Fruit fly (Drosophila melanogaster) whole organism, embryonic: ENCODE results near the gene CG31344.

Experiments
- Awh ChIP-seq: fragments of 200-800 bp; sonication (Bioruptor generic); IDR thresholded peaks from 2 replicates; pipeline ENCODE4, ENCODE4 v1.3.6; 2022; ENCODE audit warnings: missing biosample characterization, missing genetic modification characterization
- Blimp-1 ChIP-seq: fragments of 200-800 bp; sonication (Bioruptor generic); optimal IDR thresholded peaks from 3 replicates; lab custom pipeline; 2018; ENCODE audit warnings: missing biosample characterization, missing genetic modification characterization, mild to moderate bottlenecking, moderate library complexity, missing genetic modification reagents
- CG10274 ChIP-seq: fragments of 200-800 bp; sonication (Bioruptor generic); optimal IDR thresholded peaks from 3 replicates; lab custom pipeline; 2017; ENCODE audit warnings: missing biosample characterization, mild to moderate bottlenecking, missing genetic modification characterization
- CG10462 ChIP-seq: fragments of 200-800 bp; sonication (Bioruptor generic); optimal IDR thresholded peaks from 2 replicates; lab custom pipeline; 2016; ENCODE audit warnings: missing biosample characterization, missing genetic modification characterization
- CG11085 ChIP-seq: fragments of 200-800 bp; sonication (Bioruptor generic); IDR thresholded peaks from 2 replicates; pipeline ENCODE4 v1.3.6; 2022; ENCODE audit warnings: missing biosample characterization, missing genetic modification characterization
- CG13424 ChIP-seq: fragments of 200-800 bp; sonication (Bioruptor generic); optimal IDR thresholded peaks from 2 replicates; lab custom pipeline; 2019; ENCODE audit warnings: missing biosample characterization, mild to moderate bottlenecking, missing genetic modification characterization, moderate library complexity
- CG15479 ChIP-seq: fragments of 200-800 bp; sonication (Bioruptor generic); optimal IDR thresholded peaks from 3 replicates; lab custom pipeline; 2019; ENCODE audit warnings: missing biosample characterization, mild to moderate bottlenecking, missing genetic modification characterization, moderate library complexity
- CG15696 ChIP-seq: fragments of 200-800 bp; sonication (Bioruptor generic); optimal IDR thresholded peaks from 2 replicates; lab custom pipeline; 2019; ENCODE audit warnings: missing biosample characterization, mild to moderate bottlenecking, missing genetic modification characterization, moderate library complexity
- CG17186 ChIP-seq: fragments of 200-800 bp; sonication (Bioruptor generic); optimal IDR thresholded peaks from 3 replicates; lab custom pipeline; 2017; ENCODE audit warnings: missing biosample characterization, missing genetic modification reagents, missing genetic modification characterization
- CG17568 ChIP-seq: fragments of 200-800 bp; sonication (Bioruptor generic); optimal IDR thresholded peaks from 2 replicates; lab custom pipeline; 2018; ENCODE audit warnings: missing biosample characterization, mild to moderate bottlenecking, missing genetic modification characterization, moderate library complexity
- CG18619 ChIP-seq: fragments of 200-800 bp; sonication (Bioruptor generic); optimal IDR thresholded peaks from 3 replicates; lab custom pipeline; 2017; ENCODE audit warnings: missing biosample characterization, mild to moderate bottlenecking, missing genetic modification characterization
- CG2116 ChIP-seq: fragments of 200-800 bp; sonication (Bioruptor generic); optimal IDR thresholded peaks from 3 replicates; lab custom pipeline; 2018; ENCODE audit warnings: missing biosample characterization, mild to moderate bottlenecking, missing genetic modification characterization
- CG2129 ChIP-seq: fragments of 200-800 bp; sonication (Bioruptor generic); IDR thresholded peaks from 2 replicates; pipeline ENCODE4 v1.3.6; 2022; ENCODE audit warnings: missing biosample characterization, missing genetic modification characterization; ENCODE audit not compliant: partially characterized antibody
- CG3065 ChIP-seq: fragments of 200-800 bp; sonication (Bioruptor generic); optimal IDR thresholded peaks from 2 replicates; lab custom pipeline; 2016; ENCODE audit warnings: missing biosample characterization, missing genetic modification characterization
- CG42726 ChIP-seq: fragments of 200-800 bp; sonication (Bioruptor generic); IDR thresholded peaks from 2 replicates; pipeline ENCODE4 v1.3.6; 2022; ENCODE audit warnings: missing biosample characterization, missing genetic modification characterization; ENCODE audit not compliant: partially characterized antibody
- CG4282 ChIP-seq: fragments of 200-800 bp; sonication (Bioruptor generic); optimal IDR thresholded peaks from 2 replicates; lab custom pipeline; 2016; ENCODE audit warnings: missing biosample characterization, missing genetic modification characterization
- CG43689 ChIP-seq: fragments of 200-800 bp; sonication (Bioruptor generic); IDR thresholded peaks from 2 replicates; pipeline ENCODE4 v1.3.6; 2022; ENCODE audit warnings: missing biosample characterization, missing genetic modification characterization
- CG4730 ChIP-seq: fragments of 200-800 bp; sonication (Bioruptor generic); IDR thresholded peaks from 2 replicates; pipeline ENCODE4 v1.3.6; 2022; ENCODE audit warnings: missing biosample characterization, missing genetic modification characterization
- CG5245 ChIP-seq: fragments of 200-800 bp; sonication (Bioruptor generic); optimal IDR thresholded peaks from 3 replicates; lab custom pipeline; 2016; ENCODE audit warnings: missing biosample characterization, missing genetic modification characterization
- CG7987 ChIP-seq: fragments of 200-800 bp; sonication (Bioruptor generic); optimal IDR thresholded peaks from 2 replicates; lab custom pipeline; 2018; ENCODE audit warnings: missing biosample characterization, mild to moderate bottlenecking, missing genetic modification characterization, moderate library complexity
- CG8281 ChIP-seq: fragments of 200-800 bp; sonication (Bioruptor generic); optimal IDR thresholded peaks from 2 replicates; lab custom pipeline; 2018; ENCODE audit warnings: missing biosample characterization, mild to moderate bottlenecking, missing genetic modification characterization, moderate library complexity
- CG8924 ChIP-seq: fragments of 200-800 bp; optimal IDR thresholded peaks from 3 replicates; lab custom pipeline; 2019; ENCODE audit warnings: missing biosample characterization, mild to moderate bottlenecking, missing genetic modification characterization, moderate library complexity
- CG9876 ChIP-seq: fragments of 200-800 bp; sonication (Bioruptor generic); optimal IDR thresholded peaks from 2 replicates; lab custom pipeline; 2016; ENCODE audit warnings: missing biosample characterization, missing genetic modification characterization
- Elba2 ChIP-seq: fragments of 200-800 bp; sonication (Bioruptor generic); optimal IDR thresholded peaks from 3 replicates; lab custom pipeline; 2016; ENCODE audit warnings: missing biosample characterization, missing genetic modification characterization
- Hand ChIP-seq: fragments of 200-800 bp; sonication (Bioruptor generic); optimal IDR thresholded peaks from 2 replicates; lab custom pipeline; 2017; ENCODE audit warnings: mild to moderate bottlenecking, missing biosample characterization, missing genetic modification reagents, missing genetic modification characterization
- HmgZ ChIP-seq: fragments of 200-800 bp; sonication (Bioruptor generic); optimal IDR thresholded peaks from 2 replicates; lab custom pipeline; 2018; ENCODE audit warnings: missing biosample characterization, mild to moderate bottlenecking, missing genetic modification characterization
- Meics ChIP-seq: fragments of 200-800 bp; sonication (Bioruptor generic); optimal IDR thresholded peaks from 2 replicates; lab custom pipeline; 2017; ENCODE audit warnings: missing biosample characterization, mild to moderate bottlenecking, missing genetic modification characterization
- Nf-YB ChIP-seq: fragments of 200-800 bp; sonication (Bioruptor generic); optimal IDR thresholded peaks from 3 replicates; lab custom pipeline; 2019; ENCODE audit warnings: missing biosample characterization, mild to moderate bottlenecking, missing genetic modification characterization, moderate library complexity
- PHDP ChIP-seq: fragments of 200-800 bp; sonication (Bioruptor generic); optimal IDR thresholded peaks from 3 replicates; lab custom pipeline; 2018; ENCODE audit warnings: missing biosample characterization, mild to moderate bottlenecking, missing genetic modification characterization, moderate library complexity
- Pdp1 ChIP-seq, 2 experiments: fragments of 200-800 bp; sonication (Bioruptor generic); optimal IDR thresholded peaks; 3 replicates each; lab custom pipeline; 2016; ENCODE audit warnings: missing biosample characterization in 2 of 2, missing genetic modification characterization in 2 of 2, mild to moderate bottlenecking in 1 of 2, moderate library complexity in 1 of 2
- Rfx ChIP-seq: fragments of 200-800 bp; sonication (Bioruptor generic); IDR thresholded peaks from 2 replicates; pipeline ENCODE4 v1.3.6; 2022; ENCODE audit warnings: missing biosample characterization, missing genetic modification characterization
- Spps ChIP-seq: fragments of 200-800 bp; sonication (Bioruptor generic); optimal IDR thresholded peaks from 2 replicates; lab custom pipeline; 2018; ENCODE audit warnings: missing biosample characterization, mild to moderate bottlenecking, missing genetic modification characterization
- TFAM ChIP-seq: fragments of 200-800 bp; sonication (Bioruptor generic); optimal IDR thresholded peaks from 2 replicates; lab custom pipeline; 2017; ENCODE audit warnings: missing biosample characterization, missing genetic modification characterization, inconsistent platforms
- Tbp ChIP-seq: fragments of >200 bp; optimal IDR thresholded peaks from 2 replicates; lab custom pipeline; 2018; ENCODE audit warnings: missing biosample characterization, missing genetic modification characterization
- Xrp1 ChIP-seq: fragments of 200-800 bp; sonication (Bioruptor generic); IDR thresholded peaks from 2 replicates; pipeline ENCODE4 v1.3.6; 2022; ENCODE audit warnings: missing biosample characterization, missing genetic modification characterization
- YL-1 ChIP-seq: fragments of 200-800 bp; sonication (Bioruptor generic); optimal IDR thresholded peaks from 3 replicates; lab custom pipeline; 2017; ENCODE audit warnings: missing biosample characterization, mild to moderate bottlenecking, missing genetic modification characterization
- dan ChIP-seq: fragments of 200-800 bp; sonication (Bioruptor generic); IDR thresholded peaks from 2 replicates; pipeline ENCODE4 v1.3.6; 2022; ENCODE audit warnings: missing biosample characterization, missing genetic modification characterization
- ewg ChIP-seq: fragments of 200-800 bp; sonication (Bioruptor generic); optimal IDR thresholded peaks from 3 replicates; lab custom pipeline; 2017; ENCODE audit warnings: mild to moderate bottlenecking, missing biosample characterization, missing genetic modification reagents, missing genetic modification characterization
- eyg ChIP-seq: fragments of 200-800 bp; sonication (Bioruptor generic); optimal IDR thresholded peaks from 3 replicates; lab custom pipeline; 2016; ENCODE audit warnings: missing biosample characterization, missing genetic modification characterization
- gsb-n ChIP-seq: fragments of 200-800 bp; sonication (Bioruptor generic); optimal IDR thresholded peaks from 3 replicates; lab custom pipeline; 2018; ENCODE audit warnings: missing biosample characterization, mild to moderate bottlenecking, missing genetic modification characterization
- h ChIP-seq: fragments of >200 bp; optimal IDR thresholded peaks from 2 replicates; lab custom pipeline; 2017
- ind ChIP-seq: fragments of 200-800 bp; sonication (Bioruptor generic); optimal IDR thresholded peaks from 3 replicates; lab custom pipeline; 2016; ENCODE audit warnings: missing biosample characterization, missing genetic modification characterization
- insv ChIP-seq, 2 experiments: fragments of 200-800 bp; sonication (Bioruptor generic); optimal IDR thresholded peaks; 3 replicates each; lab custom pipeline; 2016 to 2018; ENCODE audit warnings: missing biosample characterization in 2 of 2, missing genetic modification characterization in 2 of 2
- nom ChIP-seq: fragments of 200-800 bp; sonication (Bioruptor generic); optimal IDR thresholded peaks from 2 replicates; lab custom pipeline; 2017; ENCODE audit warnings: missing biosample characterization, missing genetic modification characterization, mild to moderate bottlenecking, moderate library complexity, missing genetic modification reagents
- odd ChIP-seq: fragments of 200-800 bp; sonication (Bioruptor generic); optimal IDR thresholded peaks from 2 replicates; lab custom pipeline; 2017; ENCODE audit warnings: missing biosample characterization, mild to moderate bottlenecking, missing genetic modification characterization
- ranshi ChIP-seq: fragments of 200-800 bp; sonication (Bioruptor generic); IDR thresholded peaks from 2 replicates; pipeline ENCODE4 v1.3.6; 2022; ENCODE audit warnings: missing biosample characterization, missing genetic modification characterization
- sob ChIP-seq: fragments of 200-800 bp; sonication (Bioruptor generic); IDR thresholded peaks from 2 replicates; pipeline ENCODE4 v1.3.6; 2022; ENCODE audit warnings: missing biosample characterization, missing genetic modification characterization
- tap ChIP-seq: fragments of 200-800 bp; optimal IDR thresholded peaks from 3 replicates; lab custom pipeline; 2019; ENCODE audit warnings: missing biosample characterization, mild to moderate bottlenecking, missing genetic modification characterization, moderate library complexity
- tup ChIP-seq: fragments of 200-800 bp; sonication (Bioruptor generic); optimal IDR thresholded peaks from 2 replicates; lab custom pipeline; 2016; ENCODE audit warnings: missing biosample characterization, mild to moderate bottlenecking, missing genetic modification characterization, moderate library complexity
- vvl ChIP-seq: fragments of 200-800 bp; sonication (Bioruptor generic); IDR thresholded peaks from 2 replicates; pipeline ENCODE4 v1.3.6; 2022; ENCODE audit warnings: missing biosample characterization, missing genetic modification characterization
- yki ChIP-seq: fragments of >200 bp; optimal IDR thresholded peaks from 3 replicates; lab custom pipeline; 2018

CG31344 gene

dm6 chr3R:15213362-15213989 lies 11.7 kb downstream of the CG31344 start, which contains the start of the genes CG6654 and CG4210 (continued):
- no peak for TF ChIP-seq Nf-YB (GFP tag; lab: Kevin White, UChicago)
- TF ChIP-seq nom (GFP tag; lab: Kevin White, UChicago): no peak
- TF ChIP-seq PHDP: peak; percentile 8
- TF ChIP-seq CG43689: no peak
- TF ChIP-seq vvl: no peak
- no peak for TF ChIP-seq tap
- TF ChIP-seq CG4282 (GFP tag; lab: Kevin White, UChicago): no peak
- TF ChIP-seq CG11085 (GFP tag; lab: Robert Waterston, UW): no peak
- no peak for TF ChIP-seq dan (GFP tag; lab: Robert Waterston, UW)
- no peak for TF ChIP-seq CG17568
- no peak for TF ChIP-seq eyg (GFP tag; lab: Kevin White, UChicago)
- no peak for TF ChIP-seq Tbp
- TF ChIP-seq Pdp1 (GFP tag; optimal IDR thresholded peaks at IDR 0.05; lab: Kevin White, UChicago): peak in 1 of 2 experiments; percentile 63
- TF ChIP-seq YL-1 (GFP tag; lab: Kevin White, UChicago): peak; percentile 32
- no peak for TF ChIP-seq ind
- no peak for TF ChIP-seq ewg (GFP tag; lab: Kevin White, UChicago)
- peak; percentile 6 for TF ChIP-seq CG8924
- TF ChIP-seq CG9876 (GFP tag; lab: Kevin White, UChicago): no peak
- no peak for TF ChIP-seq Meics (GFP tag; lab: Kevin White, UChicago)
- peak; percentile 18; the same call in 1 of the 2 replicates for TF ChIP-seq CG2129 (GFP tag; lab: Robert Waterston, UW)
- TF ChIP-seq CG15696 (tag; lab: Kevin White, UChicago): peak; percentile 56
- TF ChIP-seq CG2116: peak; percentile 42
- TF ChIP-seq TFAM (GFP tag; lab: Kevin White, UChicago): no peak
- TF ChIP-seq CG7987: no peak
- TF ChIP-seq CG10274 (GFP tag; lab: Kevin White, UChicago): no peak
- TF ChIP-seq Xrp1 (GFP tag; lab: Robert Waterston, UW): no peak
- no peak for TF ChIP-seq odd (GFP tag; lab: Kevin White, UChicago)
- no peak for TF ChIP-seq ranshi
- no peak for TF ChIP-seq Blimp-1 (GFP tag; lab: Kevin White, UChicago)
- TF ChIP-seq Awh (GFP tag; lab: Robert Waterston, UW): no peak
- no peak for TF ChIP-seq CG5245 (GFP tag; lab: Kevin White, UChicago)
- no peak for TF ChIP-seq CG42726 (GFP tag; lab: Robert Waterston, UW)
- TF ChIP-seq Hand (GFP tag; lab: Kevin White, UChicago): no peak
- TF ChIP-seq CG18619 (GFP tag; lab: Kevin White, UChicago): no peak
- TF ChIP-seq HmgZ (tag; lab: Kevin White, UChicago): peak; percentile 48
- TF ChIP-seq insv (GFP tag; optimal IDR thresholded peaks at IDR 0.05; lab: Kevin White, UChicago): no peak
- TF ChIP-seq CG4730 (GFP tag; lab: Robert Waterston, UW): no peak
- no peak for TF ChIP-seq CG10462
- no peak for TF ChIP-seq tup (GFP tag; lab: Kevin White, UChicago)
- no peak for TF ChIP-seq gsb-n (tag; lab: Kevin White, UChicago)
- TF ChIP-seq sob: no peak
- TF ChIP-seq yki (lab: Kevin White, UChicago): no peak
- no peak for TF ChIP-seq CG8281 (tag; lab: Kevin White, UChicago)
- no peak for TF ChIP-seq CG17186 (GFP tag; lab: Kevin White, UChicago)
- peak; percentile 20 for TF ChIP-seq CG15479 (GFP tag; lab: Kevin White, UChicago)
- TF ChIP-seq CG13424 (tag; lab: Kevin White, UChicago): peak; percentile 8
- TF ChIP-seq Spps (tag; lab: Kevin White, UChicago): no peak
- no peak for TF ChIP-seq CG3065
- TF ChIP-seq Elba2 (GFP tag; lab: Kevin White, UChicago): peak; percentile 60
- TF ChIP-seq Rfx (GFP tag; lab: Robert Waterston, UW): no peak
- no peak for TF ChIP-seq h (lab: Kevin White, UChicago)
